Worm (Caenorhabditis elegans) whole organism, L4 larva: ENCODE results near the gene skr-5.

Experiments used
- D1046.2 ChIP-seq: fragments of 200-800 bp; sonication (Bioruptor generic); IDR thresholded peaks from 2 replicates; pipeline ENCODE4 v1.3.6; 2022; ENCODE audit warnings: missing genetic modification characterization, missing compliant biosample characterization
- lin-39 ChIP-seq: fragments of 150-350 bp; optimal IDR thresholded peaks from 2 replicates; lab custom pipeline; 2014; ENCODE audit warnings: missing biosample characterization, missing genetic modification reagents, missing genetic modification characterization
- mep-1 ChIP-seq: fragments of 150-350 bp; sonication (generic microtip); optimal IDR thresholded peaks from 3 replicates; lab custom pipeline; 2014; ENCODE audit warnings: missing biosample characterization, missing genetic modification characterization
- nhr-25 ChIP-seq: sonication (generic microtip); optimal IDR thresholded peaks from 2 replicates; lab custom pipeline; 2017; ENCODE audit warnings: missing genetic modification characterization, mild to moderate bottlenecking, missing compliant biosample characterization, antibody characterized with exemption, moderate library complexity, borderline replicate concordance; ENCODE audit not compliant: insufficient read depth
- nhr-48 ChIP-seq: sonication (generic microtip); optimal IDR thresholded peaks from 2 replicates; lab custom pipeline; 2016; ENCODE audit warnings: mild to moderate bottlenecking, missing genetic modification characterization, missing compliant biosample characterization
- zfp-3 ChIP-seq: fragments of 200-800 bp; sonication (Bioruptor generic); conservative IDR thresholded peaks from 2 replicates; pipeline ENCODE4 v1.3.6; 2022; ENCODE audit warnings: missing genetic modification reagents, missing genetic modification characterization, missing compliant biosample characterization

ce11 chrV:17317297-17317696 lies 30.4 kb upstream of the skr-5 start:
- no peak for TF ChIP-seq nhr-48 (tag; lab: Kevin White, UChicago)
- TF ChIP-seq nhr-25 (tag; lab: Kevin White, UChicago): no peak
- no peak for TF ChIP-seq zfp-3 (GFP tag; lab: Robert Waterston, UW)
- no peak for TF ChIP-seq mep-1 (tag; lab: Kevin White, UChicago)
- TF ChIP-seq D1046.2: no peak
- TF ChIP-seq lin-39 (tag; lab: Kevin White, UChicago): no peak
